Fruit fly (Drosophila melanogaster): ENCODE data around the gene mira.
A peak's percentile ranks its signal among the peaks of the same experiment; 100 is the strongest.

dm6 chr3R:19924331-19924730, 10.6 kb downstream of the mira start:
- no peak for TF ChIP-seq CG8301 (tag; optimal IDR thresholded peaks at IDR 0.05)
- TF ChIP-seq Pif1B (GFP tag; optimal IDR thresholded peaks at IDR 0.05) = peak; percentile 77
- TF ChIP-seq CG34367 (tag; optimal IDR thresholded peaks at IDR 0.05) = peak; percentile 41
- no peak for TF ChIP-seq Snoo (tag; optimal IDR thresholded peaks at IDR 0.05)
- TF ChIP-seq CG13204 (GFP tag; optimal IDR thresholded peaks at IDR 0.05) = no peak
- TF ChIP-seq CG9948 (tag; optimal IDR thresholded peaks at IDR 0.05) = no peak
- TF ChIP-seq fd96Ca (GFP tag; IDR thresholded peaks at IDR 0.05) = no peak
- TF ChIP-seq EcR (GFP tag; optimal IDR thresholded peaks at IDR 0.05) = no peak
- no peak for TF ChIP-seq CG10348 (GFP tag; IDR thresholded peaks at IDR 0.05)
- TF ChIP-seq D1 (tag; optimal IDR thresholded peaks at IDR 0.05) = no peak
- TF ChIP-seq Pif1A (GFP tag; optimal IDR thresholded peaks at IDR 0.05) = peak; percentile 83
- TF ChIP-seq CG12605 (GFP tag; IDR thresholded peaks at IDR 0.05) = no peak
- TF ChIP-seq gl (tag; optimal IDR thresholded peaks at IDR 0.05) = peak; percentile 63
- TF ChIP-seq CG32121 (GFP tag; IDR thresholded peaks at IDR 0.05) = no peak
